Worm (Caenorhabditis elegans): ENCODE measurements around the gene C18H7.4.

DNA sequence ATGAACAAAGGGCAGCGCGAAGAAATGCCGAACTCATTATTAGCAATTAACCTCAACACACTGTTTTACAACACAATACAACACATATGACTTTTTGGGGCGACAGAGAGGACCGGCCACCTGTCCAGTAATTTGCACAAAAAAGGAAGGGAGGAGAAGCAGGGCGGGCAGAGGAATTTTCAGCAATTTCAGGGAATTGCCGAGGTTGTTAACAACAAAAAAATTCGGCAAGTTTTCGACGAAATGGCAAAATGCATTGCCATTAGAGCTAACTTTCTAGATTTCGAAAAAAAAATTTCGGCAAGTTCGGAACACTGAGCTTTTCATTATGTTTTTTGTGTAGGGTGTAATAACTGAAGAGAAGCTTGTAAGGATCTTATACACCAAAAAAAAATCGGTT lies 29.1 kb upstream of the C18H7.4 start:
- no peak for TF ChIP-seq tbx-11 (GFP tag; IDR thresholded peaks at IDR 0.05)
- no peak for TF ChIP-seq scrt-1 (GFP tag; IDR thresholded peaks at IDR 0.05)
- no peak for TF ChIP-seq hmg-4 (GFP tag; optimal IDR thresholded peaks at IDR 0.05)
- no peak for TF ChIP-seq flt-1 (GFP tag; IDR thresholded peaks at IDR 0.05)
- no peak for TF ChIP-seq hnd-1 (tag; optimal IDR thresholded peaks at IDR 0.05)
- TF ChIP-seq ama-1 (optimal IDR thresholded peaks at IDR 0.05), result no peak
- TF ChIP-seq tra-4 (tag; optimal IDR thresholded peaks at IDR 0.05), result no peak
- TF ChIP-seq ceh-36 (tag; optimal IDR thresholded peaks at IDR 0.05), result no peak
- no peak for TF ChIP-seq ceh-13 (GFP tag; optimal IDR thresholded peaks at IDR 0.05)
- no peak for TF ChIP-seq B0310.2 (tag; optimal IDR thresholded peaks at IDR 0.05)
- no peak for TF ChIP-seq sea-1 (GFP tag; conservative IDR thresholded peaks at IDR 0.05)
- peak; percentile 13; the same call in 1 of the 2 replicates for TF ChIP-seq pes-1 (GFP tag; IDR thresholded peaks at IDR 0.05)
- TF ChIP-seq F13C5.2 (tag; optimal IDR thresholded peaks at IDR 0.05), result no peak
- TF ChIP-seq aly-1 (tag; optimal IDR thresholded peaks at IDR 0.05), result no peak

All from whole organism, early embryonic.